Worm (Caenorhabditis elegans) whole organism, L3 larva: ENCODE measurements around the gene sdhb-1.

ENCODE experiments used
- ZK546.5 ChIP-seq: sonication (generic microtip); optimal IDR thresholded peaks from 2 replicates; lab custom pipeline; 2017; ENCODE audit warnings: missing biosample characterization, missing genetic modification characterization
- fkh-10 ChIP-seq: sonication (generic microtip); optimal IDR thresholded peaks from 2 replicates; lab custom pipeline; 2017; ENCODE audit warnings: missing biosample characterization, missing genetic modification reagents, missing genetic modification characterization
- hmg-11 ChIP-seq: sonication (generic microtip); optimal IDR thresholded peaks from 2 replicates; lab custom pipeline; 2016; ENCODE audit warnings: missing genetic modification characterization, missing compliant biosample characterization
- lin-39 ChIP-seq: fragments of 150-350 bp; optimal IDR thresholded peaks from 2 replicates; lab custom pipeline; 2018; ENCODE audit warnings: missing biosample characterization, missing genetic modification reagents, missing genetic modification characterization
- nhr-237 ChIP-seq: fragments of 150-350 bp; optimal IDR thresholded peaks from 2 replicates; lab custom pipeline; 2014; ENCODE audit warnings: missing biosample characterization, missing genetic modification characterization
- nhr-25 ChIP-seq: sonication (generic microtip); optimal IDR thresholded peaks from 2 replicates; lab custom pipeline; 2017; ENCODE audit warnings: missing biosample characterization, missing genetic modification characterization
- skn-1 ChIP-seq: fragments of 150-350 bp; optimal IDR thresholded peaks from 2 replicates; lab custom pipeline; 2014; ENCODE audit warnings: missing biosample characterization, missing genetic modification characterization

DNA sequence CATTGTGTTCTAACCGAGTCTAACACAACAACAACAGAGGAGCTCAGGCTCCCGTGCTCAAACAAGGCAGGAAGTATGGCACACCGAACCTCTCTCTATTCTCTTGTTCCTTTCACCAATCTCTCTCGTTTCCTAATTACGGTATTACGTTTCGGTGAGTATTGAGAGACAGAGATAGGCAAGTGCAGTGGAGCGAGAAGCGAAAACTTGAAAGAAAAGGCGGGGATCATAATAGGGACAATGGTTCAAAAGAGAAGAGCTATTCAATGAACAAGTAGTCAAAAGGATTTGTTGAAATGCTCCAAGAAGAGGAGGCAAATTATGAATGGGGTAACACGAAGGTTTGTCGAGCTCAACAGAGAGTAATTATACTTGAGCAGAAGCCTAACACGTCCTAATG, 39.2 kb downstream of the sdhb-1 start:
- TF ChIP-seq lin-39 (tag; lab: Kevin White, UChicago) = no peak
- no peak for TF ChIP-seq ZK546.5 (tag; lab: Kevin White, UChicago)
- TF ChIP-seq nhr-25 = no peak
- no peak for TF ChIP-seq skn-1
- TF ChIP-seq nhr-237 (tag; lab: Kevin White, UChicago) = no peak
- TF ChIP-seq fkh-10 (GFP tag; lab: Kevin White, UChicago) = no peak
- TF ChIP-seq hmg-11 (tag; lab: Kevin White, UChicago) = no peak
